Worm (Caenorhabditis elegans): ENCODE data around the gene nep-6.

DNA sequence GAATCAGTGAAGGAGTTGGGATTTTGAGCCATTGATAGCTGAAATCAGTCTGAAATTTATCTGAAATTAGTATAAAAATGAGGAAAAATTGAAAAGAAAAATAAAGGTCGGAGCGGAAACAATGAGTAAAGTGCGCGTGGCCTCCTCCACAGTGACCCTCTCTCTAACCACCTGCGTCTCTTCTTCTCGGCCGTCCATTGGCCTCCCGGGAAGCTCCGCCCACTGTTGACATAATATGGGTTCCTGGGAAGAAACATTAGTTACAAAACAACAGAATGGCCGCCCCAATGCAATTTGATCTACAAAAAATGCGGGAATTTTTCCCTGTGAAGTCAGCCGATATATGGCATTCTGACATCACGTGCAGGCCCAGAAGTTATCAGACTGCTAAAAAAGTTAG lies 46.6 kb upstream of the nep-6 start, which contains the start of gene Y49F6C.8:
- TF ChIP-seq sma-3 (GFP tag; optimal IDR thresholded peaks at IDR 0.05) = no peak
- TF ChIP-seq nhr-12 (tag; optimal IDR thresholded peaks at IDR 0.05) = no peak
- no peak for TF ChIP-seq ztf-1 (GFP tag; conservative IDR thresholded peaks at IDR 0.05)
- TF ChIP-seq ceh-82 (tag; optimal IDR thresholded peaks at IDR 0.05) = no peak

All from whole organism, L2 larva.